Worm (Caenorhabditis elegans) whole organism, young adult: ENCODE results near the gene T10C6.6.

ENCODE experiments used
- C06A6.2 ChIP-seq: fragments of 200-800 bp; sonication (Bioruptor generic); conservative IDR thresholded peaks from 2 replicates; pipeline ENCODE4 v1.3.6; 2022; ENCODE audit warnings: missing genetic modification characterization, missing compliant biosample characterization
- D2030.7 ChIP-seq: fragments of 200-800 bp; sonication (Bioruptor generic); IDR thresholded peaks from 2 replicates; pipeline ENCODE4 v1.3.6; 2022; ENCODE audit warnings: missing genetic modification reagents, missing genetic modification characterization, missing compliant biosample characterization
- F22D6.2 ChIP-seq: sonication (generic microtip); optimal IDR thresholded peaks from 2 replicates; lab custom pipeline; 2016; ENCODE audit warnings: mild to moderate bottlenecking, missing genetic modification characterization, missing compliant biosample characterization
- F23B12.7 ChIP-seq: sonication (generic microtip); optimal IDR thresholded peaks from 2 replicates; lab custom pipeline; 2017; ENCODE audit warnings: missing genetic modification characterization, mild to moderate bottlenecking, missing compliant biosample characterization, antibody characterized with exemption, moderate library complexity; ENCODE audit not compliant: insufficient read depth
- F37B4.10 ChIP-seq: fragments of 200-800 bp; sonication (Bioruptor generic); IDR thresholded peaks from 2 replicates; pipeline ENCODE4 v1.3.6; 2022; ENCODE audit warnings: missing genetic modification characterization, missing compliant biosample characterization
- F57A8.1 ChIP-seq: fragments of 200-800 bp; sonication (Bioruptor generic); optimal IDR thresholded peaks from 2 replicates; lab custom pipeline; 2018; ENCODE audit warnings: mild to moderate bottlenecking, missing genetic modification characterization, moderate library complexity, missing compliant biosample characterization
- K12H6.12 ChIP-seq: fragments of 200-800 bp; sonication (Bioruptor generic); optimal IDR thresholded peaks from 2 replicates; lab custom pipeline; 2018; ENCODE audit warnings: mild to moderate bottlenecking, missing genetic modification characterization, missing compliant biosample characterization
- Y67H2A.10 ChIP-seq: fragments of 200-800 bp; sonication (Bioruptor generic); conservative IDR thresholded peaks from 2 replicates; pipeline ENCODE4 v1.3.6; 2022; ENCODE audit warnings: missing genetic modification reagents, missing genetic modification characterization, missing compliant biosample characterization
- Y79H2A.3 ChIP-seq: fragments of 200-800 bp; sonication (Bioruptor generic); conservative IDR thresholded peaks from 2 replicates; pipeline ENCODE4 v1.3.6; 2022; ENCODE audit warnings: missing genetic modification reagents, missing genetic modification characterization, missing compliant biosample characterization
- cebp-2 ChIP-seq: fragments of 200-800 bp; sonication (Bioruptor generic); IDR thresholded peaks from 2 replicates; pipeline ENCODE4 v1.3.6; 2022; ENCODE audit warnings: missing genetic modification characterization, missing compliant biosample characterization
- ceh-40 ChIP-seq: fragments of 200-800 bp; sonication (Bioruptor generic); IDR thresholded peaks from 2 replicates; pipeline ENCODE4 v1.3.6; 2022; ENCODE audit warnings: missing genetic modification characterization, missing compliant biosample characterization
- chd-7 ChIP-seq: sonication (generic microtip); optimal IDR thresholded peaks from 2 replicates; lab custom pipeline; 2016; ENCODE audit warnings: mild to moderate bottlenecking, missing genetic modification characterization, moderate library complexity, missing compliant biosample characterization
- egl-44 ChIP-seq: fragments of 200-800 bp; sonication (Bioruptor generic); IDR thresholded peaks from 2 replicates; pipeline ENCODE4 v1.3.6; 2022; ENCODE audit warnings: missing genetic modification reagents, missing genetic modification characterization, missing compliant biosample characterization
- him-1 ChIP-seq: sonication (generic microtip); optimal IDR thresholded peaks from 2 replicates; lab custom pipeline; 2016; ENCODE audit warnings: missing genotype, missing genetic modification reagents, missing genetic modification characterization, missing compliant biosample characterization
- hrde-1 ChIP-seq: sonication (generic microtip); optimal IDR thresholded peaks from 2 replicates; lab custom pipeline; 2016; ENCODE audit warnings: missing genetic modification characterization, mild to moderate bottlenecking, missing compliant biosample characterization, moderate library complexity, missing genotype, missing genetic modification reagents, borderline replicate concordance
- lin-35 ChIP-seq, 3 experiments: fragments of 150-350 bp in 2 of 3; sonication (generic microtip) in 1 of 3; optimal IDR thresholded peaks; 2 replicates each; lab custom pipeline; 2014 to 2018; ENCODE audit warnings: missing biosample characterization in 3 of 3, missing genetic modification characterization in 3 of 3, missing genetic modification reagents in 3 of 3
- lin-40 ChIP-seq: sonication (generic microtip); optimal IDR thresholded peaks from 2 replicates; lab custom pipeline; 2016; ENCODE audit warnings: missing genetic modification characterization, mild to moderate bottlenecking, missing compliant biosample characterization, missing genotype, missing genetic modification reagents
- lin-54 ChIP-seq: fragments of 200-800 bp; sonication (Bioruptor generic); optimal IDR thresholded peaks from 2 replicates; lab custom pipeline; 2018; ENCODE audit warnings: mild to moderate bottlenecking, missing genetic modification characterization, missing compliant biosample characterization
- lsy-27 ChIP-seq: sonication (generic microtip); optimal IDR thresholded peaks from 2 replicates; lab custom pipeline; 2017; ENCODE audit warnings: missing genetic modification characterization, mild to moderate bottlenecking, missing compliant biosample characterization, antibody characterized with exemption, missing genotype, borderline replicate concordance; ENCODE audit not compliant: insufficient read depth
- madf-6 ChIP-seq: fragments of 200-800 bp; sonication (Bioruptor generic); IDR thresholded peaks from 2 replicates; pipeline ENCODE4 v1.3.6; 2022; ENCODE audit warnings: missing genetic modification reagents, missing genetic modification characterization, missing compliant biosample characterization
- nhr-179 ChIP-seq: sonication (generic microtip); optimal IDR thresholded peaks from 2 replicates; lab custom pipeline; 2016; ENCODE audit warnings: mild to moderate bottlenecking, missing genetic modification characterization, missing compliant biosample characterization
- nhr-27 ChIP-seq: fragments of 200-800 bp; sonication (Bioruptor generic); optimal IDR thresholded peaks from 2 replicates; lab custom pipeline; 2018; ENCODE audit warnings: mild to moderate bottlenecking, missing genetic modification characterization, moderate library complexity, missing compliant biosample characterization
- nhr-80 ChIP-seq: sonication (generic microtip); optimal IDR thresholded peaks from 2 replicates; lab custom pipeline; 2016; ENCODE audit warnings: missing genetic modification characterization, missing compliant biosample characterization
- repo-1 ChIP-seq: sonication (generic microtip); optimal IDR thresholded peaks from 2 replicates; lab custom pipeline; 2017; ENCODE audit warnings: mild to moderate bottlenecking, missing genetic modification characterization, missing compliant biosample characterization
- snpc-1.1 ChIP-seq: sonication (generic microtip); optimal IDR thresholded peaks from 2 replicates; lab custom pipeline; 2017; ENCODE audit warnings: missing genetic modification characterization, mild to moderate bottlenecking, missing compliant biosample characterization, antibody characterized with exemption, moderate library complexity, missing genotype, missing genetic modification reagents; ENCODE audit not compliant: insufficient read depth
- snpc-1.3 ChIP-seq: sonication (generic microtip); optimal IDR thresholded peaks from 2 replicates; lab custom pipeline; 2017; ENCODE audit warnings: missing genetic modification characterization, mild to moderate bottlenecking, missing compliant biosample characterization, antibody characterized with exemption, moderate library complexity, missing genotype, missing genetic modification reagents; ENCODE audit not compliant: insufficient read depth
- snpc-3.4 ChIP-seq: sonication (generic microtip); optimal IDR thresholded peaks from 2 replicates; lab custom pipeline; 2017; ENCODE audit warnings: missing genetic modification characterization, mild to moderate bottlenecking, missing compliant biosample characterization, antibody characterized with exemption, moderate library complexity, missing genotype, missing genetic modification reagents
- tbp1 ChIP-seq: fragments of 200-800 bp; sonication (Bioruptor generic); optimal IDR thresholded peaks from 2 replicates; lab custom pipeline; 2018; ENCODE audit warnings: mild to moderate bottlenecking, missing genetic modification characterization, missing compliant biosample characterization
- zfh-2 ChIP-seq: fragments of 200-800 bp; sonication (Bioruptor generic); conservative IDR thresholded peaks from 2 replicates; pipeline ENCODE4 v1.3.6; 2022; ENCODE audit warnings: missing genetic modification reagents, missing genetic modification characterization, missing compliant biosample characterization
- ztf-28 ChIP-seq: fragments of 200-800 bp; sonication (Bioruptor generic); IDR thresholded peaks from 2 replicates; pipeline ENCODE4 v1.3.6; 2022; ENCODE audit warnings: missing genetic modification reagents, missing genetic modification characterization, missing compliant biosample characterization
- ztf-3 ChIP-seq: fragments of 200-800 bp; sonication (Bioruptor generic); optimal IDR thresholded peaks from 2 replicates; lab custom pipeline; 2018; ENCODE audit warnings: mild to moderate bottlenecking, missing genetic modification characterization, missing compliant biosample characterization
- ztf-6 ChIP-seq: fragments of 200-800 bp; sonication (Bioruptor generic); IDR thresholded peaks from 2 replicates; pipeline ENCODE4 v1.3.6; 2022; ENCODE audit warnings: missing genetic modification reagents, missing genetic modification characterization, missing compliant biosample characterization

Gene T10C6.6

ce11 chrV:16058872-16059271 is 34.7 kb downstream of the T10C6.6 start, which contains the start of gene F14H3.6 (continued):
- TF ChIP-seq repo-1 (tag; lab: Kevin White, UChicago) = no peak
- TF ChIP-seq F23B12.7 (tag; lab: Kevin White, UChicago) = no peak
- TF ChIP-seq C06A6.2 (GFP tag; lab: Robert Waterston, UW) = no peak
- no peak for TF ChIP-seq hrde-1
- TF ChIP-seq ztf-28 (GFP tag; lab: Robert Waterston, UW) = no peak
- TF ChIP-seq him-1 (tag; lab: Kevin White, UChicago) = no peak
- TF ChIP-seq Y67H2A.10 (GFP tag; lab: Robert Waterston, UW) = no peak
- no peak for TF ChIP-seq lsy-27
- no peak for TF ChIP-seq ztf-3 (GFP tag; lab: Kevin White, UChicago)
- no peak for TF ChIP-seq nhr-27 (tag; lab: Kevin White, UChicago)
- no peak for TF ChIP-seq tbp1 (GFP tag; lab: Kevin White, UChicago)
- no peak for TF ChIP-seq F57A8.1 (GFP tag; lab: Kevin White, UChicago)
- no peak for TF ChIP-seq ztf-6 (GFP tag; lab: Robert Waterston, UW)
- TF ChIP-seq lin-35 (GFP tag; optimal IDR thresholded peaks at IDR 0.05; lab: Kevin White, UChicago) = no peak
- TF ChIP-seq K12H6.12 (tag; lab: Kevin White, UChicago) = no peak
- TF ChIP-seq lin-40 (tag; lab: Kevin White, UChicago) = no peak
- TF ChIP-seq D2030.7 (GFP tag; lab: Robert Waterston, UW) = peak; percentile 20; the same call in 1 of the 2 replicates
- TF ChIP-seq chd-7 (tag; lab: Kevin White, UChicago) = no peak
- TF ChIP-seq Y79H2A.3 (GFP tag; lab: Robert Waterston, UW) = no peak
- TF ChIP-seq madf-6 (GFP tag; lab: Robert Waterston, UW) = peak; percentile 86
- no peak for TF ChIP-seq egl-44 (GFP tag; lab: Robert Waterston, UW)

ce11 chrV:16060135-16060534 is 36.0 kb downstream of the T10C6.6 start, which contains the start of gene F14H3.15:
F14H3.15 (minus strand) TSS chrV:16060235.
- no peak for TF ChIP-seq Y79H2A.3 (GFP tag; lab: Robert Waterston, UW)
- no peak for TF ChIP-seq cebp-2 (GFP tag; lab: Robert Waterston, UW)
- TF ChIP-seq snpc-3.4 (tag; lab: Kevin White, UChicago) = no peak
- no peak for TF ChIP-seq F37B4.10 (GFP tag; lab: Robert Waterston, UW)
- TF ChIP-seq nhr-80 = no peak
- no peak for TF ChIP-seq D2030.7 (GFP tag; lab: Robert Waterston, UW)

- TF ChIP-seq ceh-40 (GFP tag; lab: Robert Waterston, UW) = no peak
- TF ChIP-seq F57A8.1 (GFP tag; lab: Kevin White, UChicago) = no peak
- no peak for TF ChIP-seq F22D6.2 (tag; lab: Kevin White, UChicago)
- no peak for TF ChIP-seq Y79H2A.3 (GFP tag; lab: Robert Waterston, UW)
- TF ChIP-seq lin-54 (GFP tag; lab: Kevin White, UChicago) = no peak
- no peak for TF ChIP-seq snpc-1.3 (tag; lab: Kevin White, UChicago)
- TF ChIP-seq zfh-2 = no peak
- TF ChIP-seq lin-35 (GFP tag; optimal IDR thresholded peaks at IDR 0.05; lab: Kevin White, UChicago) = no peak
- TF ChIP-seq nhr-179 = no peak
Observed at ce11 chrV:16061993-16062392, 37.9 kb downstream of the T10C6.6 start, which contains the start of gene fbxa-100. fbxa-100 (minus strand) TSS chrV:16062093.

- no peak for TF ChIP-seq snpc-1.1 (tag; lab: Kevin White, UChicago)
Observed at ce11 chrV:16062788-16063187, 38.7 kb downstream of the T10C6.6 start, which contains the start of gene F14H3.14. F14H3.14 (minus strand) TSS chrV:16062888.
